Worm (Caenorhabditis elegans): ENCODE measurements around the gene gst-23.

DNA sequence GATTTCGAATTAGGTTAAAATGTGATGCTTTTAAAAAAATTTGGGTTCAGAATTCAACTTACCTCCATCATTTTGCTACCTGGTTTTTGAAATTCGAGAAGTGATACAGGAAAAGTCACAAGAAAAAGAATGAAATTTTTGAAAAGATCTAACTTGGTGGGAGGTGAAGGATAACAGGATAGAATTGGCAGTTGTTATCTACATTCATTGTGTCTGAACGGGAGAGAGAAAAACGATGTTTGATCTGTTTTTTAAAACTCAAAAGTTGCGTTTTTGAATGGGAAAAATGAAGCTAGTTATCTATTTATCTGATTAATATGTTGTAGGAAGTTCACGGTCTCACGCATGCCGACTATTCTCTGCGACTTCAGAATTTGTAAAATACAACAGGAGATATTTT lies 44.2 kb downstream of the gst-23 start, which contains the start of gene F35F10.7:
- TF ChIP-seq C34F6.9 (tag; optimal IDR thresholded peaks at IDR 0.05) = no peak
- no peak for TF ChIP-seq lin-39 (tag; optimal IDR thresholded peaks at IDR 0.05)
- TF ChIP-seq nhr-6 (tag; optimal IDR thresholded peaks at IDR 0.05) = no peak
- no peak for TF ChIP-seq unc-55 (GFP tag; optimal IDR thresholded peaks at IDR 0.05)
- no peak for TF ChIP-seq snpc-4 (tag; optimal IDR thresholded peaks at IDR 0.05)
